Worm (Caenorhabditis elegans): ENCODE results near the gene ddr-1.

Gene ddr-1

DNA sequence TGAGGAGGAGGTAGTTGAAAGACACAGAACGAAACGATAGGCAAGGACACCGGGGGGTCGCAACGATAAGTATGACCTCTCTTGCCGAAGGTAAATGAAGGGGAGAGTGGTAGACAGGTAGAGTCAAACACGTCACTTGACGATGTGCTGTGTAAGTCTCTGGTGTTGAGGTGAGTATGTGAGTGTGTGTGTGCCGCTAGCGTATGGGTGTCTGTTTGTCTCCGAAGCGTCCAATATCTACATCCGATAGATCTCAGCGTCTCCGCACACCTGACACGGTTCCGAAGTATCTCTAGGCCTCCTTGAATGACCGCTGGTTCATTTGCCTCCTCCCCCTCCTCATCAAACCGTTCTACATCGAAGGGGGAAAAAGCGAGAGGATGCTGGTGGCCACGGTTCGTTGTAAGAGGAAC, 14.1 kb downstream of the ddr-1 start (continued):
- TF ChIP-seq pha-4 (GFP tag; IDR thresholded peaks at IDR 0.05) (no peak), pha-4 (tag; optimal IDR thresholded peaks at IDR 0.05) (peak; percentile 45), spr-3 (GFP tag; optimal IDR thresholded peaks at IDR 0.05) (no peak), D1046.2 (GFP tag; IDR thresholded peaks at IDR 0.05) (no peak), nhr-48 (tag; optimal IDR thresholded peaks at IDR 0.05) (peak; percentile 16), nhr-111 (GFP tag; optimal IDR thresholded peaks at IDR 0.05) (no peak), T20F7.1 (GFP tag; optimal IDR thresholded peaks at IDR 0.05) (no peak), daf-19 (GFP tag; conservative IDR thresholded peaks at IDR 0.05) (no peak), aly-2 (tag; optimal IDR thresholded peaks at IDR 0.05) (no peak), cey-2 (tag; optimal IDR thresholded peaks at IDR 0.05; ENCODE audit: borderline replicate concordance, insufficient read depth) (no peak), mdl-1 (tag; optimal IDR thresholded peaks at IDR 0.05) (peak; percentile 16 to 67), snpc-4 (tag; optimal IDR thresholded peaks at IDR 0.05) (no peak), F10B5.3 (tag; optimal IDR thresholded peaks at IDR 0.05) (no peak), tra-1 (GFP tag; IDR thresholded peaks at IDR 0.05) (peak; percentile 72; the same call in 1 of the 2 replicates), nhr-237 (tag; optimal IDR thresholded peaks at IDR 0.05) (no peak), nhr-76 (tag; optimal IDR thresholded peaks at IDR 0.05) (no peak), ceh-32 (tag; optimal IDR thresholded peaks at IDR 0.05; ENCODE audit: poor library complexity) (no peak), nhr-41 (GFP tag; IDR thresholded peaks at IDR 0.05) (peak; percentile 95), ceh-28 (tag; optimal IDR thresholded peaks at IDR 0.05) (no peak), dve-1 (tag; optimal IDR thresholded peaks at IDR 0.05; ENCODE audit: insufficient read depth) (peak; percentile 70), Y105C5A.15 (GFP tag; IDR thresholded peaks at IDR 0.05) (no peak), vab-7 (GFP tag; IDR thresholded peaks at IDR 0.05) (no peak), F44E2.7 (GFP tag; IDR thresholded peaks at IDR 0.05) (no peak), zag-1 (tag; optimal IDR thresholded peaks at IDR 0.05) (no peak), madf-9 (GFP tag; conservative IDR thresholded peaks at IDR 0.05) (0 out of 2 replicates have a peak, but pooled peaks have one; percentile 14), hlh-11 (tag; optimal IDR thresholded peaks at IDR 0.05) (peak; percentile 90), ztf-7 (tag; optimal IDR thresholded peaks at IDR 0.05) (no peak), nhr-28 (tag; optimal IDR thresholded peaks at IDR 0.05) (peak; percentile 91), lsy-2 (tag; optimal IDR thresholded peaks at IDR 0.05) (peak; percentile 34 to 44), fos-1 (tag; optimal IDR thresholded peaks at IDR 0.05) (no peak), lir-3 (tag; optimal IDR thresholded peaks at IDR 0.05) (no peak), nhr-6 (tag; optimal IDR thresholded peaks at IDR 0.05) (peak; percentile 66), set-16 (GFP tag; IDR thresholded peaks at IDR 0.05) (peak; percentile 38; the same call in 1 of the 2 replicates), unc-130 (GFP tag; optimal IDR thresholded peaks at IDR 0.05) (no peak), lin-13 (GFP tag; optimal IDR thresholded peaks at IDR 0.05) (peak; percentile 0), unc-39 (tag; optimal IDR thresholded peaks at IDR 0.05) (no peak), ceh-44 (GFP tag; IDR thresholded peaks at IDR 0.05) (no peak), rbr-2 (tag; optimal IDR thresholded peaks at IDR 0.05) (peak; percentile 58), daf-12 (tag; optimal IDR thresholded peaks at IDR 0.05) (no peak), daf-8 (GFP tag; IDR thresholded peaks at IDR 0.05) (no peak), T26A8.4 (GFP tag; IDR thresholded peaks at IDR 0.05) (0 out of 2 replicates have a peak, but pooled peaks have one; percentile 29), aha-1 (tag) (peak; percentile 91), ztf-11 (tag; optimal IDR thresholded peaks at IDR 0.05) (no peak), daf-16 (GFP tag; optimal IDR thresholded peaks at IDR 0.05) (no peak), daf-16 (tag; optimal IDR thresholded peaks at IDR 0.05) (peak; percentile 34), unc-62 (GFP tag; optimal IDR thresholded peaks at IDR 0.05 in 1 of 2) (peak in 1 of 2 experiments; percentile 99), unc-62 (tag; optimal IDR thresholded peaks at IDR 0.05) (no peak), mep-1 (tag; optimal IDR thresholded peaks at IDR 0.05) (peak; percentile 83), hmg-1.1 (GFP tag; IDR thresholded peaks at IDR 0.05) (peak; percentile 69), ceh-20 (GFP tag; IDR thresholded peaks at IDR 0.05) (no peak), ZK337.2 (GFP tag; IDR thresholded peaks at IDR 0.05) (no peak), sdz-12 (GFP tag; optimal IDR thresholded peaks at IDR 0.05) (no peak), zip-2 (tag; optimal IDR thresholded peaks at IDR 0.05) (no peak), nhr-77 (tag; optimal IDR thresholded peaks at IDR 0.05) (peak; percentile 58)
